Worm (Caenorhabditis elegans): ENCODE results near the gene srab-12.

DNA sequence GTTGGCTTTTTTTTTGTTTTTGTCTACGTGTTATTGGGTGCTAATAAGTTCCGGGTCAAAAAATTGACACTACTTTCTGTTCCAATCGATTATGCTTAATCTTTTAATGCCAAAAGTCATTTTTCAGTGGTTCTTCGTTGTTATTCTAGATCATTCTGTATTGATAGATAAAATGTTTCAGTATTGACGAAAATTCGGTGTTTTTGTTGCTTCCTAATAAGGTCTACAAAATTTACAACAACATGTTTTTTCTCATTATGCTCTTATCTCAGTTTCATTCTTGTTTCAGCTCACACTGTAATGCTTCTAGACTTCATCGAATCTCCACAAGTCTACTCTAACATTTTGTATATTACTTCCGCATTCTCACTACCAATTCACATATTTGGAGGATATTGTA lies 47.9 kb upstream of the srab-12 start, which contains the start of gene srh-303:
- TF ChIP-seq unc-62 (GFP tag; optimal IDR thresholded peaks at IDR 0.05) (no peak), unc-39 (tag; optimal IDR thresholded peaks at IDR 0.05) (no peak), nhr-12 (tag; optimal IDR thresholded peaks at IDR 0.05) (no peak), pha-4 (tag; optimal IDR thresholded peaks at IDR 0.05) (no peak), mdl-1 (tag; optimal IDR thresholded peaks at IDR 0.05) (no peak), aly-2 (tag; optimal IDR thresholded peaks at IDR 0.05) (no peak), nfya-1 (tag; optimal IDR thresholded peaks at IDR 0.05; ENCODE audit: insufficient read depth) (no peak), lin-15B (tag; optimal IDR thresholded peaks at IDR 0.05) (no peak), ztf-11 (tag; optimal IDR thresholded peaks at IDR 0.05) (no peak), nhr-11 (tag; optimal IDR thresholded peaks at IDR 0.05) (no peak), skn-1 (tag; optimal IDR thresholded peaks at IDR 0.05) (no peak), elt-3 (tag; optimal IDR thresholded peaks at IDR 0.05) (no peak), ZK546.5 (tag; optimal IDR thresholded peaks at IDR 0.05) (no peak)
